Worm (Caenorhabditis elegans) whole organism, late embryonic: ENCODE data around the gene sna-2.
"Not testable (repeated sequence)": the region's sequence is repeated elsewhere in the genome, so short reads cannot be mapped to it uniquely, and the experiment has no call there.

Experiments
- ama-1 ChIP-seq: fragments of 150-350 bp; optimal IDR thresholded peaks from 2 replicates; lab custom pipeline; 2014
- ceh-19 ChIP-seq: fragments of 200-800 bp; sonication (Bioruptor generic); optimal IDR thresholded peaks from 2 replicates; lab custom pipeline; 2018; ENCODE audit warnings: mild to moderate bottlenecking, missing genetic modification characterization, missing compliant biosample characterization
- dmd-4 ChIP-seq: sonication (generic microtip); optimal IDR thresholded peaks from 2 replicates; lab custom pipeline; 2016; ENCODE audit warnings: borderline replicate concordance, missing genetic modification characterization, missing compliant biosample characterization
- fkh-10 ChIP-seq: fragments of 150-350 bp; optimal IDR thresholded peaks from 2 replicates; lab custom pipeline; 2014; ENCODE audit warnings: missing biosample characterization, missing genetic modification reagents, missing genetic modification characterization
- hlh-6 ChIP-seq: sonication (generic microtip); optimal IDR thresholded peaks from 2 replicates; lab custom pipeline; 2016; ENCODE audit warnings: missing genotype, missing genetic modification characterization, missing compliant biosample characterization
- mec-3 ChIP-seq: sonication (generic microtip); optimal IDR thresholded peaks from 2 replicates; lab custom pipeline; 2016; ENCODE audit warnings: borderline replicate concordance, missing genetic modification characterization, missing compliant biosample characterization
- ttx-3 ChIP-seq: sonication (generic microtip); optimal IDR thresholded peaks from 2 replicates; lab custom pipeline; 2016; ENCODE audit warnings: missing genetic modification reagents, missing genetic modification characterization, missing compliant biosample characterization

ce11 chrIV:9769746-9770145 lies 7.7 kb downstream of the sna-2 start, which contains the start of gene msp-78:
- not testable (repeated sequence) for TF ChIP-seq fkh-10 (GFP tag; lab: Kevin White, UChicago); ceh-19 (GFP tag; lab: Kevin White, UChicago); ama-1 (lab: Kevin White, UChicago); mec-3 (tag; lab: Kevin White, UChicago); dmd-4; hlh-6 (tag; lab: Kevin White, UChicago); ttx-3 (tag; lab: Kevin White, UChicago)
